Fruit fly (Drosophila melanogaster) whole organism, embryonic: ENCODE measurements around the gene VhaM9.7-c.

ENCODE experiments used
- Blimp-1 ChIP-seq: fragments of 200-800 bp; sonication (Bioruptor generic); optimal IDR thresholded peaks from 3 replicates; lab custom pipeline; 2018; ENCODE audit warnings: missing biosample characterization, missing genetic modification characterization, mild to moderate bottlenecking, moderate library complexity, missing genetic modification reagents
- CG10543 ChIP-seq: fragments of 200-800 bp; sonication (Bioruptor generic); optimal IDR thresholded peaks from 3 replicates; lab custom pipeline; 2017; ENCODE audit warnings: missing biosample characterization, mild to moderate bottlenecking, missing genetic modification characterization, moderate library complexity
- CG10959 ChIP-seq: fragments of 200-800 bp; sonication (Bioruptor generic); IDR thresholded peaks from 2 replicates; pipeline ENCODE4 v1.3.6; 2022; ENCODE audit warnings: missing biosample characterization, missing genetic modification characterization
- CG11696 ChIP-seq: fragments of 200-800 bp; sonication (Bioruptor generic); IDR thresholded peaks from 2 replicates; pipeline ENCODE4 v1.3.6; 2022; ENCODE audit warnings: missing biosample characterization, missing genetic modification characterization
- CG13424 ChIP-seq: fragments of 200-800 bp; sonication (Bioruptor generic); optimal IDR thresholded peaks from 2 replicates; lab custom pipeline; 2019; ENCODE audit warnings: missing biosample characterization, mild to moderate bottlenecking, missing genetic modification characterization, moderate library complexity
- CG14965 ChIP-seq: fragments of 200-800 bp; sonication (Bioruptor generic); optimal IDR thresholded peaks from 2 replicates; lab custom pipeline; 2016; ENCODE audit warnings: missing biosample characterization, missing genetic modification characterization, borderline replicate concordance
- CG17568 ChIP-seq: fragments of 200-800 bp; sonication (Bioruptor generic); optimal IDR thresholded peaks from 2 replicates; lab custom pipeline; 2018; ENCODE audit warnings: missing biosample characterization, mild to moderate bottlenecking, missing genetic modification characterization, moderate library complexity
- CG18599 ChIP-seq: fragments of 200-800 bp; sonication (Bioruptor generic); optimal IDR thresholded peaks from 3 replicates; lab custom pipeline; 2017; ENCODE audit warnings: missing biosample characterization, missing genetic modification characterization, mild to moderate bottlenecking, moderate library complexity, missing genetic modification reagents
- CG18619 ChIP-seq: fragments of 200-800 bp; sonication (Bioruptor generic); optimal IDR thresholded peaks from 3 replicates; lab custom pipeline; 2017; ENCODE audit warnings: missing biosample characterization, mild to moderate bottlenecking, missing genetic modification characterization
- CG31388 ChIP-seq: fragments of 200-800 bp; sonication (Bioruptor generic); optimal IDR thresholded peaks from 2 replicates; lab custom pipeline; 2016; ENCODE audit warnings: missing biosample characterization, missing genetic modification characterization
- CG4328 ChIP-seq: fragments of 200-800 bp; sonication (Bioruptor generic); optimal IDR thresholded peaks from 3 replicates; lab custom pipeline; 2017; ENCODE audit warnings: missing biosample characterization, missing genetic modification reagents, missing genetic modification characterization
- CG4404 ChIP-seq: fragments of 200-800 bp; sonication (Bioruptor generic); IDR thresholded peaks from 2 replicates; pipeline ENCODE4 v1.3.6; 2022; ENCODE audit warnings: missing biosample characterization, missing genetic modification characterization
- CG4707 ChIP-seq: fragments of 200-800 bp; sonication (Bioruptor generic); optimal IDR thresholded peaks from 2 replicates; lab custom pipeline; 2018; ENCODE audit warnings: missing biosample characterization, mild to moderate bottlenecking, missing genetic modification characterization, moderate library complexity
- CG7963 ChIP-seq: fragments of 200-800 bp; sonication (Bioruptor generic); IDR thresholded peaks from 3 replicates; pipeline ENCODE4 v1.3.6; 2022; ENCODE audit warnings: missing biosample characterization, missing genetic modification characterization; ENCODE audit not compliant: partially characterized antibody
- CG8359 ChIP-seq: fragments of 200-800 bp; sonication (Bioruptor generic); optimal IDR thresholded peaks from 2 replicates; lab custom pipeline; 2017; ENCODE audit warnings: missing biosample characterization, mild to moderate bottlenecking, missing genetic modification characterization, borderline replicate concordance
- CG8388 ChIP-seq: fragments of 200-800 bp; sonication (Bioruptor generic); optimal IDR thresholded peaks from 2 replicates; lab custom pipeline; 2019; ENCODE audit warnings: missing biosample characterization, mild to moderate bottlenecking, missing genetic modification characterization, moderate library complexity
- CG9876 ChIP-seq: fragments of 200-800 bp; sonication (Bioruptor generic); optimal IDR thresholded peaks from 2 replicates; lab custom pipeline; 2016; ENCODE audit warnings: missing biosample characterization, missing genetic modification characterization
- Chrac-16 ChIP-seq: fragments of 200-800 bp; sonication (Bioruptor generic); optimal IDR thresholded peaks from 3 replicates; lab custom pipeline; 2016; ENCODE audit warnings: missing biosample characterization, missing genetic modification characterization
- ERR ChIP-seq: fragments of 200-800 bp; sonication (Bioruptor generic); optimal IDR thresholded peaks from 2 replicates; lab custom pipeline; 2016; ENCODE audit warnings: missing biosample characterization, missing genetic modification characterization
- Ets97D ChIP-seq: fragments of 200-800 bp; sonication (Bioruptor generic); optimal IDR thresholded peaks from 3 replicates; lab custom pipeline; 2016; ENCODE audit warnings: missing biosample characterization, missing genetic modification characterization
- HLH3B ChIP-seq: fragments of 200-800 bp; sonication (Bioruptor generic); IDR thresholded peaks from 2 replicates; pipeline ENCODE4 v1.3.6; 2022; ENCODE audit warnings: missing biosample characterization, missing genetic modification characterization
- HLH4C ChIP-seq: fragments of 200-800 bp; sonication (Bioruptor generic); IDR thresholded peaks from 3 replicates; pipeline ENCODE4 v1.3.6; 2022; ENCODE audit warnings: missing biosample characterization, missing genetic modification characterization; ENCODE audit not compliant: partially characterized antibody
- HmgD ChIP-seq: fragments of 200-800 bp; sonication (Bioruptor generic); optimal IDR thresholded peaks from 3 replicates; lab custom pipeline; 2016; ENCODE audit warnings: missing biosample characterization, missing genetic modification characterization
- Hmr ChIP-seq: fragments of 200-800 bp; sonication (Bioruptor generic); optimal IDR thresholded peaks from 3 replicates; lab custom pipeline; 2017; ENCODE audit warnings: mild to moderate bottlenecking, missing biosample characterization, missing genetic modification reagents, missing genetic modification characterization
- MESR4 ChIP-seq: fragments of 200-800 bp; sonication (Bioruptor generic); optimal IDR thresholded peaks from 2 replicates; lab custom pipeline; 2018; ENCODE audit warnings: missing biosample characterization, mild to moderate bottlenecking, missing genetic modification characterization, moderate library complexity
- Mes4 ChIP-seq: fragments of 200-800 bp; sonication (Bioruptor generic); optimal IDR thresholded peaks from 2 replicates; lab custom pipeline; 2016; ENCODE audit warnings: missing biosample characterization, missing genetic modification characterization
- Nf-YA ChIP-seq: fragments of 200-800 bp; sonication (Bioruptor generic); IDR thresholded peaks from 2 replicates; pipeline ENCODE4 v1.3.6; 2022; ENCODE audit warnings: missing biosample characterization, missing genetic modification characterization
- Ravus ChIP-seq: fragments of 200-800 bp; sonication (Bioruptor generic); IDR thresholded peaks from 2 replicates; pipeline ENCODE4 v1.3.6; 2022; ENCODE audit warnings: missing biosample characterization, missing genetic modification characterization
- Sox102F ChIP-seq: fragments of 200-800 bp; sonication (Bioruptor generic); optimal IDR thresholded peaks from 2 replicates; lab custom pipeline; 2018; ENCODE audit warnings: missing biosample characterization, mild to moderate bottlenecking, missing genetic modification characterization, moderate library complexity
- Sry-β ChIP-seq: fragments of 200-800 bp; sonication (Bioruptor generic); optimal IDR thresholded peaks from 2 replicates; lab custom pipeline; 2018; ENCODE audit warnings: missing biosample characterization, mild to moderate bottlenecking, missing genetic modification characterization, moderate library complexity
- ab ChIP-seq: fragments of 200-800 bp; sonication (Bioruptor generic); optimal IDR thresholded peaks from 2 replicates; lab custom pipeline; 2016; ENCODE audit warnings: missing biosample characterization, missing genetic modification characterization
- amos ChIP-seq: fragments of 200-800 bp; sonication (Bioruptor generic); IDR thresholded peaks from 2 replicates; pipeline ENCODE4 v1.3.6; 2022; ENCODE audit warnings: missing biosample characterization, missing genetic modification characterization; ENCODE audit not compliant: partially characterized antibody
- ase ChIP-seq: fragments of 200-800 bp; sonication (Bioruptor generic); IDR thresholded peaks from 3 replicates; pipeline ENCODE4 v1.3.6; 2022; ENCODE audit warnings: missing biosample characterization, missing genetic modification characterization
- br ChIP-seq: fragments of >200 bp; optimal IDR thresholded peaks from 2 replicates; lab custom pipeline; 2017
- cato ChIP-seq: fragments of 200-800 bp; sonication (Bioruptor generic); optimal IDR thresholded peaks from 2 replicates; lab custom pipeline; 2016; ENCODE audit warnings: missing biosample characterization, missing genetic modification characterization, borderline replicate concordance
- corto ChIP-seq: fragments of 200-800 bp; sonication (Bioruptor generic); optimal IDR thresholded peaks from 2 replicates; lab custom pipeline; 2016; ENCODE audit warnings: missing biosample characterization, mild to moderate bottlenecking, missing genetic modification characterization, moderate library complexity
- esg ChIP-seq: fragments of 200-800 bp; sonication (Bioruptor generic); conservative IDR thresholded peaks from 2 replicates; pipeline ENCODE4 v1.3.6; 2022; ENCODE audit warnings: missing biosample characterization, missing genetic modification characterization
- fd102C ChIP-seq: fragments of 200-800 bp; sonication (Bioruptor generic); optimal IDR thresholded peaks from 2 replicates; lab custom pipeline; 2018; ENCODE audit warnings: missing biosample characterization, mild to moderate bottlenecking, missing genetic modification characterization, moderate library complexity
- gce ChIP-seq: fragments of 200-800 bp; sonication (Bioruptor generic); IDR thresholded peaks from 3 replicates; pipeline ENCODE4 v1.3.6; 2022; ENCODE audit warnings: missing biosample characterization, missing genetic modification characterization
- grn ChIP-seq: fragments of 200-800 bp; sonication (Bioruptor generic); optimal IDR thresholded peaks from 3 replicates; lab custom pipeline; 2017; ENCODE audit warnings: missing biosample characterization, missing genetic modification characterization
- h ChIP-seq: fragments of >200 bp; optimal IDR thresholded peaks from 2 replicates; lab custom pipeline; 2017
- inv ChIP-seq: fragments of 200-800 bp; sonication (Bioruptor generic); IDR thresholded peaks from 2 replicates; pipeline ENCODE4 v1.3.6; 2022; ENCODE audit warnings: missing biosample characterization, missing genetic modification characterization; ENCODE audit not compliant: partially characterized antibody
- jing ChIP-seq: fragments of 200-800 bp; sonication (Bioruptor generic); optimal IDR thresholded peaks from 2 replicates; lab custom pipeline; 2018; ENCODE audit warnings: missing biosample characterization, mild to moderate bottlenecking, missing genetic modification characterization
- knrl ChIP-seq: fragments of 200-800 bp; sonication (Bioruptor generic); IDR thresholded peaks from 3 replicates; pipeline ENCODE4 v1.3.6; 2022; ENCODE audit warnings: missing biosample characterization, missing genetic modification characterization; ENCODE audit not compliant: partially characterized antibody
- lmd ChIP-seq: fragments of 200-800 bp; sonication (Bioruptor generic); IDR thresholded peaks from 2 replicates; pipeline ENCODE4 v1.3.6; 2022; ENCODE audit warnings: missing biosample characterization, missing genetic modification characterization
- pros ChIP-seq: fragments of 200-800 bp; sonication (Bioruptor generic); optimal IDR thresholded peaks from 3 replicates; lab custom pipeline; 2019; ENCODE audit warnings: missing biosample characterization, mild to moderate bottlenecking, missing genetic modification characterization, moderate library complexity
- salm ChIP-seq: fragments of 200-800 bp; sonication (Bioruptor generic); optimal IDR thresholded peaks from 2 replicates; lab custom pipeline; 2018; ENCODE audit warnings: missing biosample characterization, mild to moderate bottlenecking, missing genetic modification characterization
- ttk ChIP-seq: fragments of 200-800 bp; sonication (Bioruptor generic); IDR thresholded peaks from 2 replicates; pipeline ENCODE4 v2.1.2; 2022; ENCODE audit warnings: missing biosample characterization, missing genetic modification characterization
- zen ChIP-seq: fragments of 200-800 bp; sonication (Bioruptor generic); optimal IDR thresholded peaks from 3 replicates; lab custom pipeline; 2018; ENCODE audit warnings: missing biosample characterization, mild to moderate bottlenecking, missing genetic modification characterization, moderate library complexity

VhaM9.7-c gene

dm6 chr3L:4193730-4194649, 7.3 kb upstream of the VhaM9.7-c start, which contains the start of gene CG43367 (continued):
- TF ChIP-seq fd102C = no peak
- TF ChIP-seq CG17568 (GFP tag; lab: Kevin White, UChicago) = no peak
- TF ChIP-seq CG18599 (GFP tag; lab: Kevin White, UChicago) = no peak
- TF ChIP-seq ttk (GFP tag; lab: Robert Waterston, UW) = no peak
- no peak for TF ChIP-seq h (lab: Kevin White, UChicago)
- TF ChIP-seq CG4404 = no peak
- no peak for TF ChIP-seq CG10543
- TF ChIP-seq esg (GFP tag; lab: Robert Waterston, UW) = no peak
- TF ChIP-seq Hmr = peak; percentile 6
- TF ChIP-seq Sry-β (GFP tag; lab: Kevin White, UChicago) = no peak
- TF ChIP-seq Mes4 (GFP tag; lab: Kevin White, UChicago) = no peak
- TF ChIP-seq gce = no peak
- no peak for TF ChIP-seq ERR (GFP tag; lab: Kevin White, UChicago)
- no peak for TF ChIP-seq CG14965 (GFP tag; lab: Kevin White, UChicago)
- no peak for TF ChIP-seq CG11696 (GFP tag; lab: Robert Waterston, UW)
- no peak for TF ChIP-seq Nf-YA (GFP tag; lab: Robert Waterston, UW)
- TF ChIP-seq Ets97D (GFP tag; lab: Kevin White, UChicago) = no peak
- no peak for TF ChIP-seq salm (tag; lab: Kevin White, UChicago)
- TF ChIP-seq ase (GFP tag; lab: Robert Waterston, UW) = no peak
- TF ChIP-seq CG9876 (GFP tag; lab: Kevin White, UChicago) = no peak
- TF ChIP-seq CG31388 (GFP tag; lab: Kevin White, UChicago) = no peak
- TF ChIP-seq Blimp-1 (GFP tag; lab: Kevin White, UChicago) = no peak
- no peak for TF ChIP-seq zen
- TF ChIP-seq knrl (GFP tag; lab: Robert Waterston, UW) = no peak
- no peak for TF ChIP-seq grn (GFP tag; lab: Kevin White, UChicago)
- no peak; the same call in 1 of the 2 replicates for TF ChIP-seq amos (GFP tag; lab: Robert Waterston, UW)
- no peak for TF ChIP-seq corto
- no peak for TF ChIP-seq CG8359 (GFP tag; lab: Kevin White, UChicago)
- TF ChIP-seq CG4328 (GFP tag; lab: Kevin White, UChicago) = no peak
- TF ChIP-seq CG8388 = no peak
- TF ChIP-seq lmd = no peak
- TF ChIP-seq HLH4C (GFP tag; lab: Robert Waterston, UW) = no peak
- peak; percentile 33 for TF ChIP-seq MESR4 (GFP tag; lab: Kevin White, UChicago)
- TF ChIP-seq CG18619 (GFP tag; lab: Kevin White, UChicago) = no peak
- no peak for TF ChIP-seq Ravus (GFP tag; lab: Robert Waterston, UW)
- TF ChIP-seq Chrac-16 (GFP tag; lab: Kevin White, UChicago) = no peak
- TF ChIP-seq CG13424 (tag; lab: Kevin White, UChicago) = no peak
- no peak for TF ChIP-seq CG4707
- no peak for TF ChIP-seq CG10959 (GFP tag; lab: Robert Waterston, UW)
- no peak for TF ChIP-seq Sox102F (GFP tag; lab: Kevin White, UChicago)
- TF ChIP-seq ab = no peak
- no peak for TF ChIP-seq br (lab: Kevin White, UChicago)
- TF ChIP-seq HmgD (GFP tag; lab: Kevin White, UChicago) = peak; percentile 25
- no peak for TF ChIP-seq cato (GFP tag; lab: Kevin White, UChicago)
- no peak for TF ChIP-seq HLH3B (GFP tag; lab: Robert Waterston, UW)
- TF ChIP-seq jing (GFP tag; lab: Kevin White, UChicago) = no peak
- TF ChIP-seq pros (GFP tag; lab: Kevin White, UChicago) = no peak
- no peak for TF ChIP-seq inv (GFP tag; lab: Robert Waterston, UW)
- TF ChIP-seq CG7963 = no peak
